Worm (Caenorhabditis elegans) whole organism, L1 larva: ENCODE measurements around the gene C29F9.8.
A peak's percentile ranks its signal among the peaks of the same experiment; 100 is the strongest.

Experiments used
- C16A3.4 ChIP-seq: fragments of 150-350 bp; optimal IDR thresholded peaks from 2 replicates; lab custom pipeline; 2014; ENCODE audit warnings: missing biosample characterization, missing genetic modification characterization
- F16B12.6 ChIP-seq: fragments of 150-350 bp; optimal IDR thresholded peaks from 2 replicates; lab custom pipeline; 2014; ENCODE audit warnings: missing biosample characterization, missing genetic modification characterization
- Y116A8C.19 ChIP-seq: sonication (generic microtip); optimal IDR thresholded peaks from 2 replicates; lab custom pipeline; 2016; ENCODE audit warnings: missing compliant biosample characterization, missing genetic modification characterization, borderline replicate concordance
- aha-1 ChIP-seq: fragments of 150-350 bp; optimal IDR thresholded peaks from 2 replicates; lab custom pipeline; 2014; ENCODE audit warnings: missing biosample characterization, missing genetic modification characterization
- alr-1 ChIP-seq: fragments of 200-800 bp; sonication (Bioruptor generic); optimal IDR thresholded peaks from 2 replicates; lab custom pipeline; 2018; ENCODE audit warnings: borderline replicate concordance, mild to moderate bottlenecking, missing genetic modification characterization, missing compliant biosample characterization
- ceh-82 ChIP-seq, 3 experiments: fragments of 150-350 bp in 1 of 3; sonication (generic microtip) in 2 of 3; optimal IDR thresholded peaks; 2 replicates each; lab custom pipeline; 2014 to 2017; ENCODE audit warnings: missing biosample characterization in 3 of 3, missing genetic modification characterization in 3 of 3
- ceh-90 ChIP-seq: sonication (generic microtip); optimal IDR thresholded peaks from 2 replicates; lab custom pipeline; 2016; ENCODE audit warnings: missing genetic modification characterization, missing compliant biosample characterization
- ces-1 ChIP-seq: fragments of 150-350 bp; optimal IDR thresholded peaks from 2 replicates; lab custom pipeline; 2014; ENCODE audit warnings: missing biosample characterization, missing genetic modification reagents, missing genetic modification characterization
- dpl-1 ChIP-seq, 3 experiments: fragments of 150-350 bp in 2 of 3; sonication (generic microtip) in 1 of 3; optimal IDR thresholded peaks; 2 replicates each; lab custom pipeline; 2014 to 2017; ENCODE audit warnings: missing biosample characterization in 3 of 3, missing genetic modification characterization in 3 of 3, missing genetic modification reagents in 3 of 3
- dsc-1 ChIP-seq: sonication (generic microtip); optimal IDR thresholded peaks from 2 replicates; lab custom pipeline; 2016; ENCODE audit warnings: mild to moderate bottlenecking, missing genetic modification characterization, missing compliant biosample characterization
- efl-1 ChIP-seq, 4 experiments: fragments of 150-350 bp; optimal IDR thresholded peaks in 3 of 4; peaks in 1 of 4; 1 replicate in 1 of 4; 2 replicates in 3 of 4; lab custom pipeline; 2014; ENCODE audit warnings: missing biosample characterization in 2 of 4, missing genetic modification characterization in 2 of 4, missing genetic modification reagents in 2 of 4
- egl-13 ChIP-seq: sonication (generic microtip); optimal IDR thresholded peaks from 2 replicates; lab custom pipeline; 2016; ENCODE audit warnings: missing genotype, missing genetic modification reagents, missing genetic modification characterization, missing compliant biosample characterization
- egl-27 ChIP-seq, 2 experiments: fragments of 150-350 bp in 1 of 2; sonication (generic microtip); optimal IDR thresholded peaks; 3 replicates each; lab custom pipeline; 2017 to 2018; ENCODE audit warnings: missing biosample characterization in 2 of 2, missing genetic modification characterization in 2 of 2, missing genetic modification reagents in 2 of 2
- elt-3 ChIP-seq, 6 experiments: fragments of 150-350 bp in 1 of 6; sonication (generic microtip); optimal IDR thresholded peaks; 2 replicates each; lab custom pipeline; 2017 to 2018; ENCODE audit warnings: missing biosample characterization in 6 of 6, missing genetic modification characterization in 6 of 6, inconsistent platforms in 1 of 6
- ets-5 ChIP-seq: fragments of 200-800 bp; sonication (Bioruptor generic); IDR thresholded peaks from 2 replicates; pipeline ENCODE4 v1.3.6; 2022; ENCODE audit warnings: missing genetic modification characterization, missing compliant biosample characterization
- fkh-8 ChIP-seq: sonication (generic microtip); optimal IDR thresholded peaks from 2 replicates; lab custom pipeline; 2016; ENCODE audit warnings: mild to moderate bottlenecking, missing genetic modification characterization, missing compliant biosample characterization
- grh-1 ChIP-seq: fragments of 200-800 bp; sonication (Bioruptor generic); IDR thresholded peaks from 2 replicates; pipeline ENCODE4 v1.3.6; 2022; ENCODE audit warnings: missing genetic modification reagents, missing genetic modification characterization, missing compliant biosample characterization
- hlh-17 ChIP-seq: fragments of 200-800 bp; sonication (Bioruptor generic); optimal IDR thresholded peaks from 2 replicates; lab custom pipeline; 2018; ENCODE audit warnings: missing genetic modification characterization, mild to moderate bottlenecking, missing compliant biosample characterization, moderate library complexity, borderline replicate concordance
- irx-1 ChIP-seq: sonication (generic microtip); optimal IDR thresholded peaks from 2 replicates; lab custom pipeline; 2016; ENCODE audit warnings: missing genetic modification characterization, missing compliant biosample characterization
- jun-1 ChIP-seq: fragments of 150-350 bp; optimal IDR thresholded peaks from 2 replicates; lab custom pipeline; 2014; ENCODE audit warnings: missing biosample characterization, missing genetic modification reagents, missing genetic modification characterization
- lin-13 ChIP-seq: fragments of 150-350 bp; optimal IDR thresholded peaks from 2 replicates; lab custom pipeline; 2014; ENCODE audit warnings: missing biosample characterization, missing genetic modification reagents, missing genetic modification characterization
- lin-14 ChIP-seq: fragments of 200-800 bp; sonication (Bioruptor generic); optimal IDR thresholded peaks from 2 replicates; lab custom pipeline; 2018; ENCODE audit warnings: mild to moderate bottlenecking, missing genetic modification characterization, moderate library complexity, missing compliant biosample characterization
- lin-35 ChIP-seq, 2 experiments: fragments of 150-350 bp; optimal IDR thresholded peaks; 2 replicates each; lab custom pipeline; 2014; ENCODE audit warnings: missing biosample characterization in 2 of 2, missing genetic modification characterization in 2 of 2, missing genetic modification reagents in 2 of 2
- lin-39 ChIP-seq: fragments of 150-350 bp; optimal IDR thresholded peaks from 2 replicates; lab custom pipeline; 2014; ENCODE audit warnings: missing biosample characterization, missing genetic modification reagents, missing genetic modification characterization
- lir-3 ChIP-seq: sonication (generic microtip); optimal IDR thresholded peaks from 2 replicates; lab custom pipeline; 2016; ENCODE audit warnings: mild to moderate bottlenecking, missing genetic modification characterization, moderate library complexity, missing compliant biosample characterization; ENCODE audit not compliant: poor library complexity
- lsy-2 ChIP-seq, 2 experiments: fragments of 150-350 bp; optimal IDR thresholded peaks; 2 replicates each; lab custom pipeline; 2014; ENCODE audit warnings: missing biosample characterization in 2 of 2, missing genetic modification characterization in 2 of 2
- mab-9 ChIP-seq: fragments of 200-800 bp; sonication (Bioruptor generic); IDR thresholded peaks from 2 replicates; pipeline ENCODE4 v1.3.6; 2022; ENCODE audit warnings: missing genetic modification reagents, missing genetic modification characterization, missing compliant biosample characterization
- mdl-1 ChIP-seq, 2 experiments: fragments of 150-350 bp; optimal IDR thresholded peaks; 2 replicates each; lab custom pipeline; 2014 to 2017; ENCODE audit warnings: missing biosample characterization in 2 of 2, missing genetic modification characterization in 2 of 2, inconsistent platforms in 1 of 2
- mef-2 ChIP-seq: fragments of 150-350 bp; optimal IDR thresholded peaks from 2 replicates; lab custom pipeline; 2014; ENCODE audit warnings: missing biosample characterization, missing genetic modification characterization
- nhr-11 ChIP-seq: fragments of 150-350 bp; optimal IDR thresholded peaks from 2 replicates; lab custom pipeline; 2014; ENCODE audit warnings: missing biosample characterization, missing genetic modification characterization
- nhr-19 ChIP-seq: fragments of 200-800 bp; sonication (Bioruptor generic); conservative IDR thresholded peaks from 2 replicates; pipeline ENCODE4 v1.3.6; 2022; ENCODE audit warnings: missing genetic modification characterization, missing compliant biosample characterization
- nhr-20 ChIP-seq: sonication (generic microtip); optimal IDR thresholded peaks from 2 replicates; lab custom pipeline; 2016; ENCODE audit warnings: mild to moderate bottlenecking, missing genetic modification characterization, missing compliant biosample characterization
- nhr-237 ChIP-seq: fragments of 150-350 bp; optimal IDR thresholded peaks from 2 replicates; lab custom pipeline; 2014; ENCODE audit warnings: missing biosample characterization, missing genetic modification characterization
- nhr-28 ChIP-seq: fragments of 150-350 bp; optimal IDR thresholded peaks from 2 replicates; lab custom pipeline; 2014; ENCODE audit warnings: missing biosample characterization, missing genetic modification characterization
- nhr-47 ChIP-seq: sonication (generic microtip); optimal IDR thresholded peaks from 2 replicates; lab custom pipeline; 2016; ENCODE audit warnings: mild to moderate bottlenecking, missing genetic modification characterization, moderate library complexity, missing compliant biosample characterization
- nhr-71 ChIP-seq: sonication (generic microtip); optimal IDR thresholded peaks from 2 replicates; lab custom pipeline; 2016; ENCODE audit warnings: mild to moderate bottlenecking, missing genetic modification characterization, moderate library complexity, missing compliant biosample characterization
- nhr-77 ChIP-seq: fragments of 150-350 bp; optimal IDR thresholded peaks from 2 replicates; lab custom pipeline; 2014; ENCODE audit warnings: missing biosample characterization, missing genetic modification characterization
- nhr-85 ChIP-seq: sonication (generic microtip); peaks from one replicate; lab custom pipeline; 2016; ENCODE audit warnings: missing genetic modification characterization, inconsistent platforms, missing compliant biosample characterization
- nhr-90 ChIP-seq: sonication (generic microtip); optimal IDR thresholded peaks from 2 replicates; lab custom pipeline; 2016; ENCODE audit warnings: mild to moderate bottlenecking, missing genetic modification characterization, missing compliant biosample characterization; ENCODE audit not compliant: poor library complexity
- pax-3 ChIP-seq: fragments of 200-800 bp; sonication (Bioruptor generic); optimal IDR thresholded peaks from 2 replicates; lab custom pipeline; 2018; ENCODE audit warnings: mild to moderate bottlenecking, missing genetic modification characterization, moderate library complexity, missing compliant biosample characterization
- pqm-1 ChIP-seq: sonication (generic microtip); optimal IDR thresholded peaks from 3 replicates; lab custom pipeline; 2017; ENCODE audit warnings: missing biosample characterization, missing genetic modification characterization
- skn-1 ChIP-seq: fragments of 150-350 bp; optimal IDR thresholded peaks from 2 replicates; lab custom pipeline; 2014; ENCODE audit warnings: missing biosample characterization, missing genetic modification characterization
- snpc-4 ChIP-seq: fragments of 150-350 bp; optimal IDR thresholded peaks from 2 replicates; lab custom pipeline; 2014; ENCODE audit warnings: missing biosample characterization, missing genetic modification characterization
- snu-23 ChIP-seq: sonication (generic microtip); optimal IDR thresholded peaks from 2 replicates; lab custom pipeline; 2016; ENCODE audit warnings: missing genetic modification characterization, missing compliant biosample characterization
- sup-37 ChIP-seq: fragments of 200-800 bp; sonication (Bioruptor generic); optimal IDR thresholded peaks from 2 replicates; lab custom pipeline; 2018; ENCODE audit warnings: mild to moderate bottlenecking, missing genetic modification characterization, missing compliant biosample characterization
- tbx-2 ChIP-seq: sonication (generic microtip); optimal IDR thresholded peaks from 2 replicates; lab custom pipeline; 2016; ENCODE audit warnings: missing genetic modification characterization, missing compliant biosample characterization
- tlp-1 ChIP-seq: fragments of 150-350 bp; optimal IDR thresholded peaks from 2 replicates; lab custom pipeline; 2014; ENCODE audit warnings: missing biosample characterization, missing genetic modification characterization
- xbp-1 ChIP-seq: sonication (generic microtip); optimal IDR thresholded peaks from 2 replicates; lab custom pipeline; 2016; ENCODE audit warnings: missing genetic modification characterization, missing compliant biosample characterization
- zip-4 ChIP-seq: fragments of 200-800 bp; sonication (Bioruptor generic); optimal IDR thresholded peaks from 2 replicates; lab custom pipeline; 2018; ENCODE audit warnings: mild to moderate bottlenecking, missing genetic modification characterization, moderate library complexity, missing compliant biosample characterization
- ztf-11 ChIP-seq, 2 experiments: sonication (generic microtip); optimal IDR thresholded peaks; 2 replicates each; lab custom pipeline; 2016 to 2017; ENCODE audit warnings: missing genetic modification characterization in 2 of 2, missing biosample characterization in 1 of 2, missing compliant biosample characterization in 1 of 2

The C29F9.8 gene

ce11 chrIII:89155-89554 is 7.8 kb downstream of the C29F9.8 start (continued):
- no peak for TF ChIP-seq nhr-11
- TF ChIP-seq mef-2 (tag; lab: Kevin White, UChicago), result no peak
- no peak for TF ChIP-seq ces-1 (GFP tag; lab: Kevin White, UChicago)
- no peak for TF ChIP-seq alr-1 (tag; lab: Kevin White, UChicago)
- no peak for TF ChIP-seq F16B12.6 (tag; lab: Kevin White, UChicago)
- TF ChIP-seq pax-3 (tag; lab: Kevin White, UChicago), result peak; percentile 35
- peak; percentile 73 for TF ChIP-seq nhr-90
- peak; percentile 32; the same call in 1 of the 2 replicates for TF ChIP-seq grh-1
- TF ChIP-seq elt-3 (tag; optimal IDR thresholded peaks at IDR 0.05; lab: Kevin White, UChicago), result peak in 1 of 6 experiments; percentile 9
- peak; percentile 69 for TF ChIP-seq snu-23 (GFP tag; lab: Kevin White, UChicago)
- TF ChIP-seq lin-13 (GFP tag; lab: Kevin White, UChicago), result peak; percentile 42
- peak; percentile 26 for TF ChIP-seq irx-1 (tag; lab: Kevin White, UChicago)
- peak; percentile 16 for TF ChIP-seq jun-1 (tag; lab: Kevin White, UChicago)
- no peak for TF ChIP-seq hlh-17
- TF ChIP-seq aha-1 (tag; lab: Kevin White, UChicago), result no peak
- TF ChIP-seq nhr-20 (tag; lab: Kevin White, UChicago), result peak; percentile 54
- no peak for TF ChIP-seq fkh-8 (tag; lab: Kevin White, UChicago)
- TF ChIP-seq dsc-1 (tag; lab: Kevin White, UChicago), result peak; percentile 50
- TF ChIP-seq zip-4 (GFP tag; lab: Kevin White, UChicago), result peak; percentile 27
- TF ChIP-seq pqm-1, result no peak
- TF ChIP-seq nhr-28, result no peak
- TF ChIP-seq ceh-82 (tag; optimal IDR thresholded peaks at IDR 0.05; lab: Kevin White, UChicago), result peak in 2 of 3 experiments; percentile 17 to 31
- TF ChIP-seq ets-5 (GFP tag; lab: Robert Waterston, UW), result no peak
- TF ChIP-seq egl-13 (tag; lab: Kevin White, UChicago), result no peak
- peak; percentile 68 for TF ChIP-seq nhr-85 (tag; lab: Kevin White, UChicago)
- TF ChIP-seq dpl-1 (GFP tag; optimal IDR thresholded peaks at IDR 0.05; lab: Kevin White, UChicago), result peak in 2 of 3 experiments; percentile 14 to 19
- TF ChIP-seq ztf-11 (tag; optimal IDR thresholded peaks at IDR 0.05; lab: Kevin White, UChicago), result no peak
- peak; percentile 70 for TF ChIP-seq nhr-47 (tag; lab: Kevin White, UChicago)
- no peak for TF ChIP-seq snpc-4 (tag; lab: Kevin White, UChicago)
- TF ChIP-seq nhr-77, result peak; percentile 42
- TF ChIP-seq mdl-1 (tag; optimal IDR thresholded peaks at IDR 0.05; lab: Kevin White, UChicago), result peak in 1 of 2 experiments; percentile 16
- no peak for TF ChIP-seq ceh-90
- TF ChIP-seq xbp-1 (tag; lab: Kevin White, UChicago), result peak; percentile 26
- peak in 1 of 2 experiments; percentile 49 for TF ChIP-seq efl-1 (optimal IDR thresholded peaks at IDR 0.05; lab: Kevin White, UChicago)
- peak in 1 of 2 experiments; percentile 79 for TF ChIP-seq efl-1 (GFP tag; optimal IDR thresholded peaks at IDR 0.05 in 1 of 2; lab: Kevin White, UChicago)
- TF ChIP-seq nhr-71, result peak; percentile 76
- peak; percentile 38 for TF ChIP-seq lin-39
- TF ChIP-seq tlp-1 (tag; lab: Kevin White, UChicago), result no peak
- TF ChIP-seq, all 84 proteins: peak for 38

ce11 chrIII:87183-87582 is 9.7 kb downstream of the C29F9.8 start, which contains the start of the genes F54C4.4 and mrpl-40:
Gene F54C4.4 (minus strand): TSS chrIII:87381.
Gene mrpl-40 (plus strand): TSS chrIII:87559.
- TF ChIP-seq nhr-237 (tag; lab: Kevin White, UChicago), result peak; percentile 11
- TF ChIP-seq lir-3 (tag; lab: Kevin White, UChicago), result no peak
- no peak for TF ChIP-seq sup-37
- peak; percentile 67 to 81 for TF ChIP-seq lin-35 (GFP tag; optimal IDR thresholded peaks at IDR 0.05; lab: Kevin White, UChicago)
- peak; percentile 74 for TF ChIP-seq C16A3.4 (tag; lab: Kevin White, UChicago)
- TF ChIP-seq ces-1 (GFP tag; lab: Kevin White, UChicago), result no peak
- TF ChIP-seq Y116A8C.19 (tag; lab: Kevin White, UChicago), result no peak
- TF ChIP-seq dpl-1 (GFP tag; optimal IDR thresholded peaks at IDR 0.05; lab: Kevin White, UChicago), result peak; percentile 45 to 67 (median 65)
- peak; percentile 73 for TF ChIP-seq lin-14 (GFP tag; lab: Kevin White, UChicago)
- peak; percentile 53 for TF ChIP-seq nhr-20 (tag; lab: Kevin White, UChicago)
- peak; percentile 56 to 87 (median 59) for TF ChIP-seq ceh-82 (tag; optimal IDR thresholded peaks at IDR 0.05; lab: Kevin White, UChicago)
- TF ChIP-seq lsy-2 (tag; optimal IDR thresholded peaks at IDR 0.05; lab: Kevin White, UChicago), result peak; percentile 81 to 83
- TF ChIP-seq skn-1 (tag; lab: Kevin White, UChicago), result peak; percentile 29
- TF ChIP-seq nhr-19 (GFP tag; lab: Robert Waterston, UW), result peak; percentile 58
- peak; percentile 76 for TF ChIP-seq nhr-71
- TF ChIP-seq egl-13 (tag; lab: Kevin White, UChicago), result peak; percentile 23
- peak; percentile 40 for TF ChIP-seq pax-3 (tag; lab: Kevin White, UChicago)
- no peak for TF ChIP-seq mab-9 (GFP tag; lab: Robert Waterston, UW)
- TF ChIP-seq egl-27 (tag; optimal IDR thresholded peaks at IDR 0.05; lab: Kevin White, UChicago), result no peak
- peak; percentile 69 for TF ChIP-seq tbx-2
- peak; percentile 86 for TF ChIP-seq snu-23 (GFP tag; lab: Kevin White, UChicago)
- TF ChIP-seq F16B12.6 (tag; lab: Kevin White, UChicago), result peak; percentile 36
